Worm (Caenorhabditis elegans): Measurements from ENCODE around the gene B0280.2.

- TF ChIP-seq rec-8 (tag; optimal IDR thresholded peaks at IDR 0.05) (no peak), lsl-1 (GFP tag; optimal IDR thresholded peaks at IDR 0.05) (no peak), lin-26 (GFP tag; IDR thresholded peaks at IDR 0.05) (no peak), somi-1 (GFP tag; optimal IDR thresholded peaks at IDR 0.05) (no peak), dpl-1 (GFP tag; optimal IDR thresholded peaks at IDR 0.05) (no peak), mcd-1 (GFP tag; IDR thresholded peaks at IDR 0.05) (no peak), ceh-40 (GFP tag; IDR thresholded peaks at IDR 0.05) (no peak)
Measured at ce11 chrIII:7152569-7152968, 28.1 kb downstream of the B0280.2 start.

All from whole organism, young adult.